Worm (Caenorhabditis elegans): ENCODE results near the gene sul-2.

sul-2 gene

DNA sequence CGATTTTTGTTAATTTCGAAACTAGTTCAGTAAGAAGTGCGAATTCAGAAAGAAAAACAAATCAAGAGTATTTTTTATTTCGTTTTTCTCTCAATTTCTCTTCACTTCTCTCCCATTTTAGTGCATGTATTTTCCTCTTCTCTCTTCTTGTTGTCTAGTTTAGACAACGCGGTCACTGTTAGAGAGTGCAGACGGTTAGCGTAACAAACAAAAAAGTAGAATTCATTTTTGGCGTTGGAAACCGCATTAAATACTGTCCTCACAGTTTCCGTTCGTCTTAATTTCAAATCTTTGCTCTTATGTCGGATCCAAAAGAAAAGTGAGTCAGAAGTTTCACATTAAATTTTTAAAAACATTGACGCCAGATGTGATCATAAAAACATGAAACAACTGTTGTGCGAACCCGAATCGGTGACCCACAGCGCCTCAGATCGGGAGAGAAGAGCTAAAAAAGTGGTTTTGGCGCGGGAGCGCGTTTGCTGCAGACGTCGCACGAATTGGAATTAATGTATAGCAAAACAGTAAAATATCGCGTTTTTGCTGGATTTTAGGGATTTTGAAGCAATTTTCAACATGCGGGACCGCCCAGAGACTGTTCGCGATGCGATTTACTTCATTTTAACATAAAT, 21.5 kb downstream of the sul-2 start, which contains the start of gene srp-7 (continued):
- no peak for TF ChIP-seq egl-27 (tag; optimal IDR thresholded peaks at IDR 0.05)
- TF ChIP-seq hlh-17 (GFP tag; optimal IDR thresholded peaks at IDR 0.05; ENCODE audit: borderline replicate concordance), result no peak
- TF ChIP-seq F16B12.6 (tag; optimal IDR thresholded peaks at IDR 0.05), result no peak
- no peak for TF ChIP-seq zip-4 (GFP tag; optimal IDR thresholded peaks at IDR 0.05)
- TF ChIP-seq nhr-47 (tag; optimal IDR thresholded peaks at IDR 0.05), result no peak
- no peak for TF ChIP-seq C34B4.2 (tag; optimal IDR thresholded peaks at IDR 0.05)

DNA sequence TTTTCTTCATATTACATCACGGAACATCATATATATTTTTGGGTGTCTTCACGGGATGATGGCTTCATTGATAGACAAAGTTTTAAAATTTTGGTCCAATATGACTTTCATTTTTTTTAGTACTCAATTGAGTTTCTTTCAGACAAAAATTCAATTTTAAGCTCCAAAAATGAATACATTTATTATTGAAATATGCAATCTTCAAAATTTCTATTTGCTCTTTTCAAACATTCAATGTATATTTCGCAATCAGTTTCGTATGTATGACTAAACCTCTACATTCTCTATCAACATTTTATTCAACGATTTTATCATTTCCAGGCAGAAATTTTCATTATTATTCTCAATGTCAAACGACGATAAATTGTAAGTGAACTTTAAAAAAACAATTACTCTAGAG, 25.8 kb downstream of the sul-2 start, which contains the start of gene srp-8:
srp-8 (plus strand) TSS at position 301 of the 400 bp plus-strand sequence.
- TF ChIP-seq nhr-77 (tag; optimal IDR thresholded peaks at IDR 0.05) (no peak), pag-3 (tag; optimal IDR thresholded peaks at IDR 0.05; ENCODE audit: borderline replicate concordance, insufficient read depth) (no peak), fos-1 (tag; optimal IDR thresholded peaks at IDR 0.05) (no peak), nhr-71 (tag; optimal IDR thresholded peaks at IDR 0.05) (no peak), ceh-63 (GFP tag; optimal IDR thresholded peaks at IDR 0.05) (no peak), ets-5 (GFP tag; IDR thresholded peaks at IDR 0.05) (no peak), unc-30 (tag; optimal IDR thresholded peaks at IDR 0.05) (no peak), Y116A8C.19 (tag; optimal IDR thresholded peaks at IDR 0.05; ENCODE audit: borderline replicate concordance) (no peak), ceh-90 (tag; optimal IDR thresholded peaks at IDR 0.05) (no peak), nhr-11 (tag; optimal IDR thresholded peaks at IDR 0.05) (no peak), aly-2 (tag; optimal IDR thresholded peaks at IDR 0.05) (no peak), mep-1 (tag; optimal IDR thresholded peaks at IDR 0.05) (no peak), ama-1 (optimal IDR thresholded peaks at IDR 0.05) (no peak), lin-35 (GFP tag; optimal IDR thresholded peaks at IDR 0.05) (no peak), pqm-1 (tag; optimal IDR thresholded peaks at IDR 0.05) (no peak), F16B12.6 (tag; optimal IDR thresholded peaks at IDR 0.05) (no peak)

DNA sequence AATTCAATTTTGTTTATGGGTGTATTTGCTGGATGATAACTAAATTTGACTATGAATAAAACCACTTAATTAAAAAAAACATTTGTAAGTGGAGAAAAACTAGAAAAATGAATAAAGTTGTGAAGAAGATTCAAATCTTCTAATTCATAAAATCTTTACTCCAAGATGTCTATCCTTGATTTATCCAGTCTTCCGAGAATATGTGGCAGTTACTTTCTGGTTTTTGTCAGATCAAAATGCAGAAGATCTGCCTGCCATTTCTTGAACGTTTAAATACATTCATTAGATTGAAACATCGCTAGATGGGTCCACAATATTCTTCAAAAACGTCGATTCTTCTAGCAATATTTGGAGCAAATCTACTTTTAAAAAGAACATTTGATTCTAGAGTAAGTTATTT, 28.2 kb downstream of the sul-2 start, which contains the start of gene F20D6.2:
F20D6.2 (plus strand) TSS at position 301 of the 400 bp plus-strand sequence.
- TF ChIP-seq nhr-19 (GFP tag; conservative IDR thresholded peaks at IDR 0.05) (no peak), dpl-1 (GFP tag; optimal IDR thresholded peaks at IDR 0.05) (no peak), swsn-7 (tag; optimal IDR thresholded peaks at IDR 0.05) (no peak), nhr-237 (tag; optimal IDR thresholded peaks at IDR 0.05) (no peak), blmp-1 (tag; optimal IDR thresholded peaks at IDR 0.05) (no peak), lin-15B (tag; optimal IDR thresholded peaks at IDR 0.05) (no peak), pag-3 (tag; optimal IDR thresholded peaks at IDR 0.05; ENCODE audit: borderline replicate concordance, insufficient read depth) (no peak), nhr-76 (tag; optimal IDR thresholded peaks at IDR 0.05) (no peak), snu-23 (GFP tag; optimal IDR thresholded peaks at IDR 0.05) (no peak), vab-15 (tag; optimal IDR thresholded peaks at IDR 0.05) (no peak), lsy-2 (tag; optimal IDR thresholded peaks at IDR 0.05) (no peak), efl-3 (GFP tag; optimal IDR thresholded peaks at IDR 0.05) (no peak), ama-1 (optimal IDR thresholded peaks at IDR 0.05) (no peak), unc-86 (tag; optimal IDR thresholded peaks at IDR 0.05) (no peak), sptf-1 (tag; optimal IDR thresholded peaks at IDR 0.05) (no peak)

DNA sequence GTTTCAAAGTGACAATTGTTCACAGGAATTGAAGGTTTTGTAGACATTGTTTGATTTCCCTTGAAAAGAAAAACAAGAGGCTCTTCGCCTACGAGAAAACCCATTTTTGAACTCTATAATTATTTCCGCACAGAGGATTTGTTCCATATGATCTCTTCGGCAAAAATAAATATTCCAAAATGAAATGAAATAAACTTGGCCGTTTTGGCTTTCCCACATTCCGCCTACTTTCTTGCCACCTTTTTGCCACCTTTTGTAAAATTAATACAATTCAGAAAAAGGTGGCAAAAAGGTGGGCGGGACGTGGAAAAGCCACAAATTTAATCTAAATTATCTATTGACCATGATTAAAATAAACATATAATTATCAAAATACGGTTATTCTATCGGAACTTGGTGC, 30.9 kb downstream of the sul-2 start, which contains the start of gene F20D6.15:
F20D6.15 (minus strand) TSS at position 47 of the 400 bp plus-strand sequence.
- no peak for TF ChIP-seq egl-27 (tag; optimal IDR thresholded peaks at IDR 0.05)

DNA sequence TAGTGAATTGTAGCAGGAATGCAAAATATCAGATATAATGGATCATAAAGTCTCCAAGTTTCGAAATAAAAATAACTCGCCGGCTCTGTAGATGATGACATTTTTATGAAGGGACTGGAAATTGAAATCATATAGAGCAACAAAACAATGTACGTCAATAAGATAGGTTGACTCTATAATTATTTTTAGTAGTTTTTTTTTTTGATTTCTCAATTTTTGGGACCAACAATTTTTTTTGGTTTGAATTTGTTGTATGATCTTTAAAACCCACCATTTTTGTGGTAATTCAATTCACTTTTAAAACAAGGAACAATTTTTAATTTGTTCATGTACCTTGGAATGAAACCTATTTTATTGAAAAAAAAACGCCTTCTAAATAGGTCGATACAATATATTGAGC, 32.5 kb downstream of the sul-2 start, which contains the start of gene F20D6.12:
F20D6.12 (minus strand) TSS at position 101 of the 400 bp plus-strand sequence.
- TF ChIP-seq Y116A8C.19 (tag; optimal IDR thresholded peaks at IDR 0.05; ENCODE audit: borderline replicate concordance), result no peak
- TF ChIP-seq ceh-63 (GFP tag; optimal IDR thresholded peaks at IDR 0.05), result no peak
- TF ChIP-seq nhr-47 (tag; optimal IDR thresholded peaks at IDR 0.05), result no peak
- TF ChIP-seq isw-1 (GFP tag; IDR thresholded peaks at IDR 0.05), result no peak
- no peak for TF ChIP-seq unc-86 (tag; optimal IDR thresholded peaks at IDR 0.05)
- no peak for TF ChIP-seq fos-1 (tag; optimal IDR thresholded peaks at IDR 0.05)
- no peak for TF ChIP-seq nhr-19 (GFP tag; conservative IDR thresholded peaks at IDR 0.05)
- TF ChIP-seq egl-27 (tag; optimal IDR thresholded peaks at IDR 0.05), result no peak
- TF ChIP-seq unc-62 (GFP tag; optimal IDR thresholded peaks at IDR 0.05), result no peak
- TF ChIP-seq ceh-90 (tag; optimal IDR thresholded peaks at IDR 0.05), result no peak
- no peak for TF ChIP-seq nhr-12 (tag; optimal IDR thresholded peaks at IDR 0.05)
- no peak for TF ChIP-seq nhr-20 (tag; optimal IDR thresholded peaks at IDR 0.05)
- TF ChIP-seq nhr-84 (tag; optimal IDR thresholded peaks at IDR 0.05), result no peak
- no peak for TF ChIP-seq lin-14 (GFP tag; optimal IDR thresholded peaks at IDR 0.05)
- no peak for TF ChIP-seq hlh-17 (GFP tag; optimal IDR thresholded peaks at IDR 0.05; ENCODE audit: borderline replicate concordance)
- TF ChIP-seq blmp-1 (tag; optimal IDR thresholded peaks at IDR 0.05), result no peak
- no peak for TF ChIP-seq C34B4.2 (tag; optimal IDR thresholded peaks at IDR 0.05)
- no peak for TF ChIP-seq dsc-1 (tag; optimal IDR thresholded peaks at IDR 0.05)
- TF ChIP-seq nhr-90 (tag; optimal IDR thresholded peaks at IDR 0.05; ENCODE audit: poor library complexity), result no peak
- no peak for TF ChIP-seq mep-1 (tag; optimal IDR thresholded peaks at IDR 0.05)

Data from whole organism, L1 larva.